Fruit fly (Drosophila melanogaster) whole organism, pupa: Measurements from ENCODE around the gene CG11912.

ENCODE experiments used
- CG4496 ChIP-seq: fragments of 200-800 bp; sonication (Bioruptor generic); IDR thresholded peaks from 3 replicates; pipeline ENCODE4 v1.3.6; 2022; ENCODE audit warnings: missing biosample characterization, missing genetic modification characterization
- CG8301 ChIP-seq: fragments of 200-800 bp; sonication (Bioruptor generic); optimal IDR thresholded peaks from 2 replicates; lab custom pipeline; 2018; ENCODE audit warnings: missing biosample characterization, mild to moderate bottlenecking, missing genetic modification characterization
- CG9948 ChIP-seq: fragments of 200-800 bp; sonication (Bioruptor generic); optimal IDR thresholded peaks from 2 replicates; lab custom pipeline; 2018; ENCODE audit warnings: missing biosample characterization, mild to moderate bottlenecking, missing genetic modification characterization, moderate library complexity
- D1 ChIP-seq: fragments of 200-800 bp; sonication (Bioruptor generic); optimal IDR thresholded peaks from 2 replicates; lab custom pipeline; 2018; ENCODE audit warnings: missing biosample characterization, mild to moderate bottlenecking, missing genetic modification characterization, moderate library complexity
- EcR ChIP-seq: fragments of 200-800 bp; sonication (Bioruptor generic); optimal IDR thresholded peaks from 3 replicates; lab custom pipeline; 2019; ENCODE audit warnings: missing biosample characterization, missing genetic modification characterization, mild to moderate bottlenecking, moderate library complexity, missing genetic modification reagents
- gl ChIP-seq: fragments of 200-800 bp; sonication (Bioruptor generic); optimal IDR thresholded peaks from 2 replicates; lab custom pipeline; 2018; ENCODE audit warnings: missing biosample characterization, mild to moderate bottlenecking, missing genetic modification characterization

DNA sequence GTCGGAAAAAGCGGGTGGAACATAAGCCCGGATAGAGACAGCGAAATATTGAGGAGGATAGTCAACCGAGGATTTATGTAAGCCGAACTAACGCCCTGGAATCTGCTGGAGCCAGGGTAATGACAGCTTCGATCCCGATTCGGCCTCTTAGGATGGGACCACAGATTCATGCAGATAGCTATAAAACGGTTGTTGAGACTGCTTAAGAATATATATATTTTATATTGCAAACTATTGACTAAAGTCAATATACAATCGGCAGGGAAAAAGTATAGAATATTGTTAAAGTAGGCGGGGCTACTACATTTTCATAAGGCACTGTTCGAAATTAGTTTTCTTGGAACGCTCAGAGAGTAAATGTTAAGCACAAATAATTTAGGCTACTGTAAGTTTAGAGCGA, 50.3 kb downstream of the CG11912 start, which contains the start of gene CG3345:
- TF ChIP-seq EcR (GFP tag; lab: Kevin White, UChicago): no peak
- no peak for TF ChIP-seq CG4496 (GFP tag; lab: Robert Waterston, UW)
- no peak for TF ChIP-seq gl (tag; lab: Kevin White, UChicago)
- no peak for TF ChIP-seq CG9948 (tag; lab: Kevin White, UChicago)
- no peak for TF ChIP-seq CG8301 (tag; lab: Kevin White, UChicago)
- no peak for TF ChIP-seq D1
